Fruit fly (Drosophila melanogaster): ENCODE measurements around the gene CG11147.

DNA sequence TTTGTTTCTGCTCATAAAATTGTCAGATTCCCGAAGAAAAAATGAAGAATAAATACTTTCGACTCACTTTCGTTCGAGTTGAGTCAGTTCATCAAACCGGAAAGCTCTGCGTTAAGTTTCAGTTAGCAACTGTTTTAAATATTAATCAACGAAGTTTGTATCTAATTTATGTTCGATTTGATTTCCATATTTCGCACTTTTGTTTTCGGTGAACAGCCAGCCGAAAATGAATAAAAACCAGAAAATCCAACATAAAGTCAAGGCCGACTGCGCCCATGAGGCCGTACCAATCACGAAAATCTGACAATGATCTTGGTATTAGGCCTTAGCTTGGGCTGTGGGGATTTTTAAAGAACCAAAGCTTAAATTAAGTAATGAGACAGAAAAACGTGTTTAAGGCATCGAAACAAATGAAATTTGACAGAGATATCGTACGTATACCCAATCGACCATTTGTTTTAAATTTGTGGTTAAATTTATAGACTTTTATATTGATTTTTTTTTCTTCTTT is 25.5 kb upstream of the CG11147 start:
- TF ChIP-seq CG10348 (GFP tag; IDR thresholded peaks at IDR 0.05) = no peak
- TF ChIP-seq gl (tag; optimal IDR thresholded peaks at IDR 0.05) = no peak
- no peak for TF ChIP-seq D1 (tag; optimal IDR thresholded peaks at IDR 0.05)
- TF ChIP-seq CG8159 (tag; optimal IDR thresholded peaks at IDR 0.05) = no peak
- no peak for TF ChIP-seq CG4496 (GFP tag; IDR thresholded peaks at IDR 0.05)
- TF ChIP-seq CG34367 (tag; optimal IDR thresholded peaks at IDR 0.05) = no peak
- no peak for TF ChIP-seq Pif1A (GFP tag; optimal IDR thresholded peaks at IDR 0.05)
- no peak for TF ChIP-seq CG8301 (tag; optimal IDR thresholded peaks at IDR 0.05)
- no peak for TF ChIP-seq CG13204 (GFP tag; optimal IDR thresholded peaks at IDR 0.05)
- no peak for TF ChIP-seq CG9948 (tag; optimal IDR thresholded peaks at IDR 0.05)
- no peak for TF ChIP-seq Pif1B (GFP tag; optimal IDR thresholded peaks at IDR 0.05)
- TF ChIP-seq EcR (GFP tag; optimal IDR thresholded peaks at IDR 0.05) = no peak
- no peak for TF ChIP-seq CG17806 (tag; optimal IDR thresholded peaks at IDR 0.05)
